Worm (Caenorhabditis elegans): Measurements from ENCODE around the gene col-95.

Gene col-95

ce11 chrIII:11703776-11704093 lies at the start of gene col-95:
Gene col-95 (plus strand): TSS chrIII:11703994.
- TF ChIP-seq W03F9.2 (tag; optimal IDR thresholded peaks at IDR 0.05) (no peak), dao-5 (tag; optimal IDR thresholded peaks at IDR 0.05) (no peak), him-1 (tag; optimal IDR thresholded peaks at IDR 0.05) (no peak)

ce11 chrIII:11656389-11656788 lies 47.4 kb upstream of the col-95 start:
- no peak for TF ChIP-seq W03F9.2 (tag; optimal IDR thresholded peaks at IDR 0.05)
- TF ChIP-seq dao-5 (tag; optimal IDR thresholded peaks at IDR 0.05), result no peak
- no peak for TF ChIP-seq him-1 (tag; optimal IDR thresholded peaks at IDR 0.05)

ce11 chrIII:11657185-11657817 lies 46.5 kb upstream of the col-95 start, which contains the start of gene crh-1:
Gene crh-1 (plus strand): TSS chrIII:11657767.
- TF ChIP-seq W03F9.2 (tag; optimal IDR thresholded peaks at IDR 0.05), result peak; percentile 83
- peak; percentile 33 for TF ChIP-seq him-1 (tag; optimal IDR thresholded peaks at IDR 0.05)
- no peak for TF ChIP-seq dao-5 (tag; optimal IDR thresholded peaks at IDR 0.05)

ce11 chrIII:11659804-11660203 lies 44.0 kb upstream of the col-95 start:
- TF ChIP-seq W03F9.2 (tag; optimal IDR thresholded peaks at IDR 0.05) (no peak), dao-5 (tag; optimal IDR thresholded peaks at IDR 0.05) (no peak), him-1 (tag; optimal IDR thresholded peaks at IDR 0.05) (no peak)

- TF ChIP-seq him-1 (tag; optimal IDR thresholded peaks at IDR 0.05) (no peak), W03F9.2 (tag; optimal IDR thresholded peaks at IDR 0.05) (no peak), dao-5 (tag; optimal IDR thresholded peaks at IDR 0.05) (no peak)
Measured at ce11 chrIII:11660736-11661135, 43.1 kb upstream of the col-95 start.

ce11 chrIII:11663400-11663799 lies 40.4 kb upstream of the col-95 start:
- no peak for TF ChIP-seq dao-5 (tag; optimal IDR thresholded peaks at IDR 0.05)
- TF ChIP-seq him-1 (tag; optimal IDR thresholded peaks at IDR 0.05), result no peak
- TF ChIP-seq W03F9.2 (tag; optimal IDR thresholded peaks at IDR 0.05), result no peak

ce11 chrIII:11666819-11667218 lies 37.0 kb upstream of the col-95 start:
- TF ChIP-seq W03F9.2 (tag; optimal IDR thresholded peaks at IDR 0.05) (no peak), him-1 (tag; optimal IDR thresholded peaks at IDR 0.05) (no peak), dao-5 (tag; optimal IDR thresholded peaks at IDR 0.05) (no peak)

- TF ChIP-seq him-1 (tag; optimal IDR thresholded peaks at IDR 0.05) (no peak), W03F9.2 (tag; optimal IDR thresholded peaks at IDR 0.05) (no peak), dao-5 (tag; optimal IDR thresholded peaks at IDR 0.05) (no peak)
Measured at ce11 chrIII:11669008-11669407, 34.8 kb upstream of the col-95 start.

- TF ChIP-seq dao-5 (tag; optimal IDR thresholded peaks at IDR 0.05) (no peak), him-1 (tag; optimal IDR thresholded peaks at IDR 0.05) (no peak), W03F9.2 (tag; optimal IDR thresholded peaks at IDR 0.05) (no peak)
Measured at ce11 chrIII:11680514-11680913, 23.3 kb upstream of the col-95 start.

ce11 chrIII:11681461-11682014 lies 22.3 kb upstream of the col-95 start:
- TF ChIP-seq W03F9.2 (tag; optimal IDR thresholded peaks at IDR 0.05) (no peak), dao-5 (tag; optimal IDR thresholded peaks at IDR 0.05) (no peak), him-1 (tag; optimal IDR thresholded peaks at IDR 0.05) (no peak)

ce11 chrIII:11683038-11683437 lies 20.8 kb upstream of the col-95 start:
- TF ChIP-seq W03F9.2 (tag; optimal IDR thresholded peaks at IDR 0.05), result no peak
- no peak for TF ChIP-seq him-1 (tag; optimal IDR thresholded peaks at IDR 0.05)
- no peak for TF ChIP-seq dao-5 (tag; optimal IDR thresholded peaks at IDR 0.05)

ce11 chrIII:11683790-11684189 lies 20.0 kb upstream of the col-95 start:
- no peak for TF ChIP-seq dao-5 (tag; optimal IDR thresholded peaks at IDR 0.05)
- no peak for TF ChIP-seq W03F9.2 (tag; optimal IDR thresholded peaks at IDR 0.05)
- no peak for TF ChIP-seq him-1 (tag; optimal IDR thresholded peaks at IDR 0.05)

- no peak for TF ChIP-seq dao-5 (tag; optimal IDR thresholded peaks at IDR 0.05)
- TF ChIP-seq him-1 (tag; optimal IDR thresholded peaks at IDR 0.05), result no peak
- no peak for TF ChIP-seq W03F9.2 (tag; optimal IDR thresholded peaks at IDR 0.05)
Measured at ce11 chrIII:11684770-11685169, 19.0 kb upstream of the col-95 start.

- TF ChIP-seq W03F9.2 (tag; optimal IDR thresholded peaks at IDR 0.05) (peak; percentile 48), dao-5 (tag; optimal IDR thresholded peaks at IDR 0.05) (no peak)
Measured at ce11 chrIII:11689303-11689702, 14.5 kb upstream of the col-95 start.

- no peak for TF ChIP-seq dao-5 (tag; optimal IDR thresholded peaks at IDR 0.05)
- no peak for TF ChIP-seq W03F9.2 (tag; optimal IDR thresholded peaks at IDR 0.05)
- no peak for TF ChIP-seq him-1 (tag; optimal IDR thresholded peaks at IDR 0.05)
Measured at ce11 chrIII:11689887-11690286, 13.9 kb upstream of the col-95 start.

Measured in whole organism, L4/young adult.